Fruit fly (Drosophila melanogaster) whole organism, pupa: ENCODE results near the gene Or85a.

Source experiments
- CG10348 ChIP-seq: fragments of 200-800 bp; sonication (Bioruptor generic); IDR thresholded peaks from 2 replicates; pipeline ENCODE4 v1.3.6; 2022; ENCODE audit warnings: missing biosample characterization, missing genetic modification characterization
- CG14655 ChIP-seq: fragments of 200-800 bp; sonication (Bioruptor generic); optimal IDR thresholded peaks from 3 replicates; lab custom pipeline; 2017; ENCODE audit warnings: mild to moderate bottlenecking, missing biosample characterization, missing genetic modification reagents, missing genetic modification characterization
- CG15710 ChIP-seq: fragments of 200-800 bp; sonication (Bioruptor generic); optimal IDR thresholded peaks from 2 replicates; lab custom pipeline; 2018; ENCODE audit warnings: missing biosample characterization, mild to moderate bottlenecking, missing genetic modification characterization, moderate library complexity
- CG17806 ChIP-seq: fragments of 200-800 bp; sonication (Bioruptor generic); optimal IDR thresholded peaks from 2 replicates; lab custom pipeline; 2018; ENCODE audit warnings: missing biosample characterization, mild to moderate bottlenecking, missing genetic modification characterization, moderate library complexity
- EcR ChIP-seq: fragments of 200-800 bp; sonication (Bioruptor generic); optimal IDR thresholded peaks from 3 replicates; lab custom pipeline; 2019; ENCODE audit warnings: missing biosample characterization, missing genetic modification characterization, mild to moderate bottlenecking, moderate library complexity, missing genetic modification reagents
- Pif1B ChIP-seq: fragments of 200-800 bp; sonication (Bioruptor generic); optimal IDR thresholded peaks from 3 replicates; lab custom pipeline; 2016; ENCODE audit warnings: missing biosample characterization, missing genetic modification characterization
- fd96Ca ChIP-seq: fragments of 200-800 bp; sonication (Bioruptor generic); IDR thresholded peaks from 3 replicates; pipeline ENCODE4 v1.3.6; 2022; ENCODE audit warnings: missing biosample characterization, missing genetic modification characterization

- TF ChIP-seq CG14655 (GFP tag; lab: Kevin White, UChicago) (no peak), CG10348 (GFP tag; lab: Robert Waterston, UW) (no peak), fd96Ca (GFP tag; lab: Robert Waterston, UW) (no peak), EcR (GFP tag; lab: Kevin White, UChicago) (no peak), Pif1B (GFP tag; lab: Kevin White, UChicago) (no peak), CG15710 (no peak), CG17806 (tag; lab: Kevin White, UChicago) (no peak)
Measured at dm6 chr3R:8317215-8317614, 4.3 kb upstream of the Or85a start, which contains the start of gene Ctr1B.
